Worm (Caenorhabditis elegans) whole organism, late embryonic: ENCODE data around the gene srn-1.

ENCODE experiments used
- C08G9.2 ChIP-seq: sonication (generic microtip); optimal IDR thresholded peaks from 2 replicates; lab custom pipeline; 2016; ENCODE audit warnings: mild to moderate bottlenecking, missing genetic modification characterization, moderate library complexity, missing compliant biosample characterization
- K02D7.2 ChIP-seq: sonication (generic microtip); optimal IDR thresholded peaks from 2 replicates; lab custom pipeline; 2017; ENCODE audit warnings: mild to moderate bottlenecking, missing genetic modification characterization, missing compliant biosample characterization
- T23F11.4 ChIP-seq: fragments of 200-800 bp; sonication (Bioruptor generic); optimal IDR thresholded peaks from 2 replicates; lab custom pipeline; 2018; ENCODE audit warnings: mild to moderate bottlenecking, missing genetic modification characterization, missing compliant biosample characterization
- ama-1 ChIP-seq: fragments of 150-350 bp; optimal IDR thresholded peaks from 2 replicates; lab custom pipeline; 2014
- ceh-14 ChIP-seq: sonication (generic microtip); optimal IDR thresholded peaks from 2 replicates; lab custom pipeline; 2016; ENCODE audit warnings: missing genotype, missing genetic modification characterization, missing compliant biosample characterization
- ceh-19 ChIP-seq: fragments of 200-800 bp; sonication (Bioruptor generic); optimal IDR thresholded peaks from 2 replicates; lab custom pipeline; 2018; ENCODE audit warnings: mild to moderate bottlenecking, missing genetic modification characterization, missing compliant biosample characterization
- ceh-2 ChIP-seq: sonication (generic microtip); optimal IDR thresholded peaks from 2 replicates; lab custom pipeline; 2016; ENCODE audit warnings: missing genotype, missing genetic modification characterization, missing compliant biosample characterization
- ceh-22 ChIP-seq: sonication (generic microtip); optimal IDR thresholded peaks from 2 replicates; lab custom pipeline; 2017; ENCODE audit warnings: missing biosample characterization, missing genetic modification characterization
- ceh-30 ChIP-seq: fragments of 150-350 bp; optimal IDR thresholded peaks from 2 replicates; lab custom pipeline; 2014; ENCODE audit warnings: missing biosample characterization, missing genetic modification characterization
- ceh-34 ChIP-seq: sonication (generic microtip); optimal IDR thresholded peaks from 2 replicates; lab custom pipeline; 2016; ENCODE audit warnings: mild to moderate bottlenecking, missing genetic modification characterization, missing compliant biosample characterization
- ceh-48 ChIP-seq: sonication (generic microtip); optimal IDR thresholded peaks from 2 replicates; lab custom pipeline; 2016; ENCODE audit warnings: missing genetic modification characterization, inconsistent platforms, missing compliant biosample characterization
- ceh-6 ChIP-seq: fragments of 200-800 bp; sonication (Bioruptor generic); optimal IDR thresholded peaks from 2 replicates; lab custom pipeline; 2018; ENCODE audit warnings: mild to moderate bottlenecking, missing genetic modification characterization, missing compliant biosample characterization
- che-1 ChIP-seq: sonication (generic microtip); optimal IDR thresholded peaks from 2 replicates; lab custom pipeline; 2016; ENCODE audit warnings: mild to moderate bottlenecking, missing genetic modification characterization, missing compliant biosample characterization
- elt-4 ChIP-seq: sonication (generic microtip); optimal IDR thresholded peaks from 2 replicates; lab custom pipeline; 2016; ENCODE audit warnings: missing genetic modification characterization, missing compliant biosample characterization
- fkh-10 ChIP-seq: fragments of 150-350 bp; optimal IDR thresholded peaks from 2 replicates; lab custom pipeline; 2014; ENCODE audit warnings: missing biosample characterization, missing genetic modification reagents, missing genetic modification characterization
- fkh-6 ChIP-seq: sonication (generic microtip); optimal IDR thresholded peaks from 2 replicates; lab custom pipeline; 2016; ENCODE audit warnings: missing genetic modification characterization, missing compliant biosample characterization
- gmeb-2 ChIP-seq: sonication (generic microtip); optimal IDR thresholded peaks from 2 replicates; lab custom pipeline; 2016; ENCODE audit warnings: missing genetic modification characterization, inconsistent platforms, missing compliant biosample characterization
- hlh-15 ChIP-seq: sonication (generic microtip); optimal IDR thresholded peaks from 2 replicates; lab custom pipeline; 2016; ENCODE audit warnings: missing genetic modification characterization, missing compliant biosample characterization
- hlh-30 ChIP-seq: sonication (generic microtip); optimal IDR thresholded peaks from 2 replicates; lab custom pipeline; 2017; ENCODE audit warnings: antibody characterized with exemption, missing genetic modification characterization, missing compliant biosample characterization; ENCODE audit not compliant: insufficient read depth
- hlh-6 ChIP-seq: sonication (generic microtip); optimal IDR thresholded peaks from 2 replicates; lab custom pipeline; 2016; ENCODE audit warnings: missing genotype, missing genetic modification characterization, missing compliant biosample characterization
- lim-6 ChIP-seq: sonication (generic microtip); optimal IDR thresholded peaks from 2 replicates; lab custom pipeline; 2016; ENCODE audit warnings: missing genetic modification characterization, missing compliant biosample characterization
- lin-11 ChIP-seq: fragments of 200-800 bp; sonication (Bioruptor generic); optimal IDR thresholded peaks from 2 replicates; lab custom pipeline; 2018; ENCODE audit warnings: mild to moderate bottlenecking, missing genetic modification characterization, missing compliant biosample characterization
- madf-2 ChIP-seq: sonication (generic microtip); optimal IDR thresholded peaks from 2 replicates; lab custom pipeline; 2017; ENCODE audit warnings: missing genetic modification characterization, missing compliant biosample characterization
- mec-3 ChIP-seq: sonication (generic microtip); optimal IDR thresholded peaks from 2 replicates; lab custom pipeline; 2016; ENCODE audit warnings: borderline replicate concordance, missing genetic modification characterization, missing compliant biosample characterization
- nfya-1 ChIP-seq: sonication (generic microtip); optimal IDR thresholded peaks from 2 replicates; lab custom pipeline; 2017; ENCODE audit warnings: missing genetic modification characterization, mild to moderate bottlenecking, missing compliant biosample characterization, antibody characterized with exemption, moderate library complexity
- nhr-232 ChIP-seq: sonication (generic microtip); optimal IDR thresholded peaks from 2 replicates; lab custom pipeline; 2016; ENCODE audit warnings: missing genetic modification characterization, missing compliant biosample characterization
- odd-2 ChIP-seq: sonication (generic microtip); optimal IDR thresholded peaks from 2 replicates; lab custom pipeline; 2017; ENCODE audit warnings: antibody characterized with exemption, mild to moderate bottlenecking, missing genetic modification characterization, missing compliant biosample characterization
- pag-3 ChIP-seq: sonication (generic microtip); optimal IDR thresholded peaks from 2 replicates; lab custom pipeline; 2016; ENCODE audit warnings: missing compliant biosample characterization, missing genetic modification characterization, borderline replicate concordance
- pha-2 ChIP-seq: sonication (generic microtip); optimal IDR thresholded peaks from 2 replicates; lab custom pipeline; 2017; ENCODE audit warnings: mild to moderate bottlenecking, missing genetic modification characterization, missing compliant biosample characterization
- pha-4 ChIP-seq: fragments of 150-350 bp; optimal IDR thresholded peaks from 2 replicates; lab custom pipeline; 2018; ENCODE audit warnings: missing biosample characterization, missing genetic modification reagents, missing genetic modification characterization
- pqm-1 ChIP-seq: sonication (generic microtip); optimal IDR thresholded peaks from 2 replicates; lab custom pipeline; 2016; ENCODE audit warnings: missing genetic modification characterization, missing compliant biosample characterization
- pros-1 ChIP-seq: fragments of 150-350 bp; optimal IDR thresholded peaks from 2 replicates; lab custom pipeline; 2014; ENCODE audit warnings: missing biosample characterization, missing genetic modification reagents, missing genetic modification characterization
- rnt-1 ChIP-seq: sonication (generic microtip); optimal IDR thresholded peaks from 2 replicates; lab custom pipeline; 2016; ENCODE audit warnings: missing genetic modification characterization, missing compliant biosample characterization
- sdc-2 ChIP-seq: sonication (generic microtip); optimal IDR thresholded peaks from 2 replicates; lab custom pipeline; 2016; ENCODE audit warnings: missing genotype, missing genetic modification characterization, missing compliant biosample characterization
- sox-2 ChIP-seq: fragments of 200-800 bp; sonication (Bioruptor generic); IDR thresholded peaks from 2 replicates; pipeline ENCODE4 v1.3.6; 2022; ENCODE audit warnings: missing genetic modification reagents, missing genetic modification characterization, missing compliant biosample characterization
- sox-4 ChIP-seq: sonication (generic microtip); optimal IDR thresholded peaks from 2 replicates; lab custom pipeline; 2017; ENCODE audit warnings: mild to moderate bottlenecking, missing genetic modification characterization, inconsistent platforms, missing compliant biosample characterization
- tbx-2 ChIP-seq: sonication (generic microtip); optimal IDR thresholded peaks from 2 replicates; lab custom pipeline; 2016; ENCODE audit warnings: missing genetic modification characterization, missing compliant biosample characterization
- unc-3 ChIP-seq, 2 experiments: fragments of 200-800 bp in 1 of 2; sonication (Bioruptor generic) in 1 of 2; sonication (generic microtip) in 1 of 2; conservative IDR thresholded peaks in 1 of 2; optimal IDR thresholded peaks in 1 of 2; 2 replicates each; pipeline versions ENCODE4 v1.3.6 to Lab custom; 2016 to 2022; ENCODE audit warnings: missing compliant biosample characterization in 2 of 2, missing genetic modification characterization in 2 of 2, missing genetic modification reagents in 1 of 2
- unc-42 ChIP-seq: sonication (generic microtip); optimal IDR thresholded peaks from 2 replicates; lab custom pipeline; 2016; ENCODE audit warnings: missing genotype, missing genetic modification characterization, missing compliant biosample characterization
- unc-55 ChIP-seq: sonication (generic microtip); optimal IDR thresholded peaks from 2 replicates; lab custom pipeline; 2017; ENCODE audit warnings: missing biosample characterization, missing genetic modification reagents, missing genetic modification characterization
- unc-86 ChIP-seq: sonication (generic microtip); optimal IDR thresholded peaks from 2 replicates; lab custom pipeline; 2016; ENCODE audit warnings: missing genetic modification characterization, missing compliant biosample characterization
- zip-5 ChIP-seq: sonication (generic microtip); optimal IDR thresholded peaks from 2 replicates; lab custom pipeline; 2016; ENCODE audit warnings: missing genetic modification characterization, missing compliant biosample characterization
- ztf-16 ChIP-seq: sonication (generic microtip); optimal IDR thresholded peaks from 2 replicates; lab custom pipeline; 2017; ENCODE audit warnings: missing genetic modification characterization, missing compliant biosample characterization

Gene srn-1

ce11 chrV:6270097-6270496, 16.1 kb downstream of the srn-1 start (continued):
- TF ChIP-seq lin-11 (tag; lab: Kevin White, UChicago) (no peak), ceh-34 (tag; lab: Kevin White, UChicago) (peak; percentile 32), gmeb-2 (no peak)

- no peak for TF ChIP-seq mec-3
- TF ChIP-seq fkh-6 (tag; lab: Kevin White, UChicago): no peak
- no peak for TF ChIP-seq C08G9.2
- no peak for TF ChIP-seq che-1
- TF ChIP-seq ceh-30 (tag; lab: Kevin White, UChicago): no peak
These were observed 17.3 kb downstream of the srn-1 start for ce11 chrV:6268961-6269360.

- TF ChIP-seq unc-42 (tag; lab: Kevin White, UChicago) (peak; percentile 62), zip-5 (tag; lab: Kevin White, UChicago) (no peak), pros-1 (tag; lab: Kevin White, UChicago) (no peak), hlh-6 (tag; lab: Kevin White, UChicago) (no peak), ceh-48 (tag; lab: Kevin White, UChicago) (no peak)
These were observed 17.7 kb downstream of the srn-1 start for ce11 chrV:6268526-6268925.

- TF ChIP-seq hlh-30 (no peak), unc-86 (no peak), ceh-6 (GFP tag; lab: Kevin White, UChicago) (no peak), elt-4 (tag; lab: Kevin White, UChicago) (no peak), T23F11.4 (GFP tag; lab: Kevin White, UChicago) (no peak), unc-3 (GFP tag; conservative IDR thresholded peaks at IDR 0.05; lab: Robert Waterston, UW) (no peak), unc-3 (tag; optimal IDR thresholded peaks at IDR 0.05; lab: Kevin White, UChicago) (no peak), sox-2 (GFP tag; lab: Robert Waterston, UW) (no peak), pros-1 (tag; lab: Kevin White, UChicago) (no peak), zip-5 (tag; lab: Kevin White, UChicago) (no peak)
These were observed 18.3 kb downstream of the srn-1 start for ce11 chrV:6267978-6268377.

ce11 chrV:6267237-6267812, 18.9 kb downstream of the srn-1 start, which contains the start of gene mrck-1:
Gene mrck-1 (minus strand): TSS chrV:6267287.
- TF ChIP-seq tbx-2 (tag; lab: Kevin White, UChicago) (peak; percentile 95), unc-86 (peak; percentile 45), K02D7.2 (peak; percentile 66), lin-11 (tag; lab: Kevin White, UChicago) (peak; percentile 34), nfya-1 (tag; lab: Kevin White, UChicago) (peak; percentile 96), ztf-16 (tag; lab: Kevin White, UChicago) (peak; percentile 83), hlh-6 (tag; lab: Kevin White, UChicago) (no peak), ceh-22 (tag; lab: Kevin White, UChicago) (peak; percentile 2), unc-3 (GFP tag; conservative IDR thresholded peaks at IDR 0.05; lab: Robert Waterston, UW) (peak; percentile 74), unc-3 (tag; optimal IDR thresholded peaks at IDR 0.05; lab: Kevin White, UChicago) (peak; percentile 72), ceh-30 (tag; lab: Kevin White, UChicago) (peak; percentile 72), ama-1 (lab: Kevin White, UChicago) (no peak), sdc-2 (peak; percentile 80), odd-2 (no peak), rnt-1 (tag; lab: Kevin White, UChicago) (peak; percentile 93), sox-2 (GFP tag; lab: Robert Waterston, UW) (peak; percentile 44; the same call in 1 of the 2 replicates), sox-4 (tag; lab: Kevin White, UChicago) (peak; percentile 77), lim-6 (peak; percentile 62), nhr-232 (peak; percentile 59), hlh-30 (peak; percentile 80), pag-3 (peak; percentile 67), madf-2 (peak; percentile 96), ceh-14 (tag; lab: Kevin White, UChicago) (peak; percentile 95), pha-4 (tag; lab: Kevin White, UChicago) (no peak), ceh-19 (GFP tag; lab: Kevin White, UChicago) (peak; percentile 76), unc-55 (GFP tag; lab: Kevin White, UChicago) (peak; percentile 97), fkh-10 (peak; percentile 77), ceh-2 (tag; lab: Kevin White, UChicago) (peak; percentile 74), hlh-15 (peak; percentile 41), pha-2 (peak; percentile 25), pqm-1 (tag; lab: Kevin White, UChicago) (peak; percentile 38), ceh-6 (GFP tag; lab: Kevin White, UChicago) (peak; percentile 72), mec-3 (no peak)
